Worm (Caenorhabditis elegans) whole organism, L3 larva: ENCODE results near the gene clec-21.
A peak's percentile ranks its signal among the peaks of the same experiment; 100 is the strongest.

Experiments
- R02D3.7 ChIP-seq: fragments of 150-350 bp; optimal IDR thresholded peaks from 2 replicates; lab custom pipeline; 2014; ENCODE audit warnings: missing biosample characterization, missing genetic modification characterization
- ZK546.5 ChIP-seq: sonication (generic microtip); optimal IDR thresholded peaks from 2 replicates; lab custom pipeline; 2017; ENCODE audit warnings: missing biosample characterization, missing genetic modification characterization
- aly-2 ChIP-seq: fragments of 150-350 bp; optimal IDR thresholded peaks from 2 replicates; lab custom pipeline; 2014; ENCODE audit warnings: missing biosample characterization, missing genetic modification characterization
- ceh-16 ChIP-seq: sonication (generic microtip); optimal IDR thresholded peaks from 2 replicates; lab custom pipeline; 2017; ENCODE audit warnings: missing biosample characterization, missing genetic modification characterization
- ceh-9 ChIP-seq: sonication (generic microtip); optimal IDR thresholded peaks from 2 replicates; lab custom pipeline; 2018; ENCODE audit warnings: missing biosample characterization, missing genetic modification characterization
- daf-12 ChIP-seq: fragments of 150-350 bp; optimal IDR thresholded peaks from 2 replicates; lab custom pipeline; 2014; ENCODE audit warnings: missing biosample characterization, missing genetic modification reagents, missing genetic modification characterization
- egl-27 ChIP-seq: sonication (generic microtip); optimal IDR thresholded peaks from 4 replicates; lab custom pipeline; 2017; ENCODE audit warnings: missing biosample characterization, missing genetic modification reagents, missing genetic modification characterization
- egl-5 ChIP-seq: fragments of 150-350 bp; optimal IDR thresholded peaks from 2 replicates; lab custom pipeline; 2017; ENCODE audit warnings: missing biosample characterization, missing genetic modification reagents, missing genetic modification characterization, inconsistent platforms
- elt-1 ChIP-seq: fragments of 150-350 bp; optimal IDR thresholded peaks from 2 replicates; lab custom pipeline; 2014; ENCODE audit warnings: missing biosample characterization, missing genetic modification characterization
- elt-2 ChIP-seq: sonication (generic microtip); optimal IDR thresholded peaks from 2 replicates; lab custom pipeline; 2016; ENCODE audit warnings: missing genetic modification reagents, mild to moderate bottlenecking, missing genetic modification characterization, missing compliant biosample characterization
- fkh-2 ChIP-seq: fragments of 150-350 bp; optimal IDR thresholded peaks from 2 replicates; lab custom pipeline; 2014; ENCODE audit warnings: missing biosample characterization, missing genetic modification reagents, missing genetic modification characterization
- fos-1 ChIP-seq: fragments of 150-350 bp; optimal IDR thresholded peaks from 2 replicates; lab custom pipeline; 2014; ENCODE audit warnings: missing biosample characterization, missing genetic modification characterization
- jun-1 ChIP-seq: fragments of 150-350 bp; optimal IDR thresholded peaks from 2 replicates; lab custom pipeline; 2014; ENCODE audit warnings: missing biosample characterization, missing genetic modification reagents, missing genetic modification characterization
- lin-15B ChIP-seq: fragments of 150-350 bp; optimal IDR thresholded peaks from 2 replicates; lab custom pipeline; 2014; ENCODE audit warnings: missing biosample characterization, missing genetic modification characterization
- lsy-12 ChIP-seq: sonication (generic microtip); optimal IDR thresholded peaks from 2 replicates; lab custom pipeline; 2016; ENCODE audit warnings: mild to moderate bottlenecking, missing genetic modification characterization, missing compliant biosample characterization
- nfya-1 ChIP-seq: sonication (generic microtip); optimal IDR thresholded peaks from 2 replicates; lab custom pipeline; 2017; ENCODE audit warnings: missing genetic modification characterization, mild to moderate bottlenecking, missing compliant biosample characterization, antibody characterized with exemption, moderate library complexity; ENCODE audit not compliant: insufficient read depth
- nhr-12 ChIP-seq: fragments of 150-350 bp; optimal IDR thresholded peaks from 2 replicates; lab custom pipeline; 2014; ENCODE audit warnings: missing biosample characterization, missing genetic modification characterization
- nhr-237 ChIP-seq: fragments of 150-350 bp; optimal IDR thresholded peaks from 2 replicates; lab custom pipeline; 2014; ENCODE audit warnings: missing biosample characterization, missing genetic modification characterization
- nhr-25 ChIP-seq: sonication (generic microtip); optimal IDR thresholded peaks from 2 replicates; lab custom pipeline; 2017; ENCODE audit warnings: missing biosample characterization, missing genetic modification characterization
- nhr-43 ChIP-seq: sonication (generic microtip); optimal IDR thresholded peaks from 2 replicates; lab custom pipeline; 2016; ENCODE audit warnings: mild to moderate bottlenecking, missing genetic modification characterization, missing compliant biosample characterization; ENCODE audit not compliant: poor library complexity, severe bottlenecking
- nhr-67 ChIP-seq: fragments of 150-350 bp; optimal IDR thresholded peaks from 2 replicates; lab custom pipeline; 2014; ENCODE audit warnings: missing biosample characterization, missing genetic modification characterization
- nhr-76 ChIP-seq: fragments of 150-350 bp; sonication (generic microtip); optimal IDR thresholded peaks from 5 replicates; lab custom pipeline; 2014; ENCODE audit warnings: missing biosample characterization, missing genetic modification characterization
- nhr-77 ChIP-seq: fragments of 150-350 bp; optimal IDR thresholded peaks from 2 replicates; lab custom pipeline; 2014; ENCODE audit warnings: missing biosample characterization, missing genetic modification characterization
- pha-4 ChIP-seq: fragments of 150-350 bp; optimal IDR thresholded peaks from 2 replicates; lab custom pipeline; 2014; ENCODE audit warnings: missing biosample characterization, missing genetic modification reagents, missing genetic modification characterization
- pqm-1 ChIP-seq: fragments of 150-350 bp; optimal IDR thresholded peaks from 2 replicates; lab custom pipeline; 2017; ENCODE audit warnings: missing biosample characterization, missing genetic modification characterization, inconsistent platforms
- skn-1 ChIP-seq: fragments of 150-350 bp; optimal IDR thresholded peaks from 2 replicates; lab custom pipeline; 2014; ENCODE audit warnings: missing biosample characterization, missing genetic modification characterization
- tbx-2 ChIP-seq: sonication (generic microtip); optimal IDR thresholded peaks from 2 replicates; lab custom pipeline; 2016; ENCODE audit warnings: mild to moderate bottlenecking, missing genetic modification characterization, missing compliant biosample characterization
- unc-62 ChIP-seq: fragments of 150-350 bp; sonication (generic microtip); optimal IDR thresholded peaks from 4 replicates; lab custom pipeline; 2014; ENCODE audit warnings: missing biosample characterization, missing genetic modification reagents, missing genetic modification characterization
- zag-1 ChIP-seq: fragments of 150-350 bp; optimal IDR thresholded peaks from 2 replicates; lab custom pipeline; 2014; ENCODE audit warnings: missing biosample characterization, missing genetic modification characterization
- ztf-4 ChIP-seq: fragments of 150-350 bp; optimal IDR thresholded peaks from 2 replicates; lab custom pipeline; 2014; ENCODE audit warnings: missing biosample characterization, missing genetic modification characterization

clec-21 gene

ce11 chrII:1579886-1580285, 4.2 kb downstream of the clec-21 start, which contains the start of gene math-38:
math-38 (minus strand) TSS chrII:1579986.
- peak; percentile 56 for TF ChIP-seq elt-2 (tag; lab: Kevin White, UChicago)
- TF ChIP-seq jun-1 (tag; lab: Kevin White, UChicago): no peak
- TF ChIP-seq, all 47 proteins: peak for 1

DNA sequence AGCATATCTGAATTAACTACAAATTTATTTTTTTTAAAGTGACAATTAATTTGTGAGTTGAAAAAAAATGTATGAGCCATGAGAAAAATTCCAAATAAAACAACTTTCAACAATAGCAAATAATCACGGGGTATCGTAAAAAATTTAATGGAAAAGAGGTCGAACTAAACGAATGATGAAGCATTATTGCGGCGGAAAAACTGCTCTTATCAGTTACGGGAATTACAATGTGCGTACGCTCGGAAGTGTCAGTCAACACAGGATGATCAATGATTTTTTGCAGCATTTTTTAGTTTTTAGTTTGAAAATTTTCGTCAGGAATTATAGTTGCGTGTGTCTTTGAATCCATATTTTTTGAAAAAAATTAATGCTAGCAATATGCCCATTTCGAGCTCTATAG, 7.3 kb downstream of the clec-21 start:
- TF ChIP-seq elt-1 (tag; lab: Kevin White, UChicago) (no peak), unc-62 (no peak), elt-2 (tag; lab: Kevin White, UChicago) (peak; percentile 82), zag-1 (tag; lab: Kevin White, UChicago) (no peak), jun-1 (tag; lab: Kevin White, UChicago) (peak; percentile 21), fos-1 (tag; lab: Kevin White, UChicago) (no peak), pqm-1 (peak; percentile 68)

ce11 chrII:1576030-1576429, 8.0 kb downstream of the clec-21 start, which contains the start of gene K05F6.10:
K05F6.10 (minus strand) TSS chrII:1576130.
- no peak for TF ChIP-seq elt-1 (tag; lab: Kevin White, UChicago)
- TF ChIP-seq R02D3.7 (tag; lab: Kevin White, UChicago): no peak
- TF ChIP-seq ztf-4 (tag; lab: Kevin White, UChicago): no peak
- TF ChIP-seq elt-2 (tag; lab: Kevin White, UChicago): no peak
- TF ChIP-seq lin-15B (tag; lab: Kevin White, UChicago): no peak
- TF ChIP-seq tbx-2: no peak
- TF ChIP-seq fkh-2 (tag; lab: Kevin White, UChicago): no peak
- no peak for TF ChIP-seq nhr-67 (tag; lab: Kevin White, UChicago)
- no peak for TF ChIP-seq egl-5 (tag; lab: Kevin White, UChicago)
- TF ChIP-seq ceh-16 (tag; lab: Kevin White, UChicago): no peak
- TF ChIP-seq nhr-76 (tag; lab: Kevin White, UChicago): no peak

- TF ChIP-seq daf-12 (tag; lab: Kevin White, UChicago) (no peak), tbx-2 (no peak), ceh-16 (tag; lab: Kevin White, UChicago) (no peak), nhr-237 (tag; lab: Kevin White, UChicago) (no peak), nfya-1 (tag; lab: Kevin White, UChicago) (no peak), lsy-12 (tag; lab: Kevin White, UChicago) (no peak), pha-4 (no peak), egl-27 (tag; lab: Kevin White, UChicago) (no peak), skn-1 (tag; lab: Kevin White, UChicago) (no peak), R02D3.7 (tag; lab: Kevin White, UChicago) (no peak), nhr-76 (tag; lab: Kevin White, UChicago) (no peak), jun-1 (tag; lab: Kevin White, UChicago) (no peak), nhr-43 (tag; lab: Kevin White, UChicago) (no peak), aly-2 (no peak)
These were observed 13.0 kb downstream of the clec-21 start, which contains the start of gene fbxb-46 for ce11 chrII:1571032-1571431. fbxb-46 (minus strand) TSS chrII:1571132.

- TF ChIP-seq unc-62 (no peak), ZK546.5 (tag; lab: Kevin White, UChicago) (no peak)
These were observed 15.8 kb downstream of the clec-21 start, which contains the start of gene fbxb-49 for ce11 chrII:1568214-1568613. fbxb-49 (plus strand) TSS chrII:1568514.

ce11 chrII:1567646-1568045, 16.4 kb downstream of the clec-21 start, which contains the start of gene K05F6.8:
K05F6.8 (minus strand) TSS chrII:1567746.
- TF ChIP-seq nhr-12 (tag; lab: Kevin White, UChicago): no peak
- no peak for TF ChIP-seq ceh-16 (tag; lab: Kevin White, UChicago)
- no peak for TF ChIP-seq ceh-9 (tag; lab: Kevin White, UChicago)
- no peak for TF ChIP-seq nhr-77 (tag; lab: Kevin White, UChicago)
- TF ChIP-seq lin-15B (tag; lab: Kevin White, UChicago): no peak
- no peak for TF ChIP-seq zag-1 (tag; lab: Kevin White, UChicago)
- TF ChIP-seq tbx-2: no peak
- no peak for TF ChIP-seq R02D3.7 (tag; lab: Kevin White, UChicago)
- no peak for TF ChIP-seq nhr-25 (tag; lab: Kevin White, UChicago)
- TF ChIP-seq fkh-2 (tag; lab: Kevin White, UChicago): no peak
- no peak for TF ChIP-seq jun-1 (tag; lab: Kevin White, UChicago)
